Worm (Caenorhabditis elegans) whole organism, late embryonic: ENCODE data around the gene nex-1.
A peak's percentile ranks its signal among the peaks of the same experiment; 100 is the strongest.

Experiments used
- F13H6.1 ChIP-seq: sonication (generic microtip); optimal IDR thresholded peaks from 2 replicates; lab custom pipeline; 2016; ENCODE audit warnings: missing genetic modification characterization, missing compliant biosample characterization
- K02D7.2 ChIP-seq: sonication (generic microtip); optimal IDR thresholded peaks from 2 replicates; lab custom pipeline; 2017; ENCODE audit warnings: mild to moderate bottlenecking, missing genetic modification characterization, missing compliant biosample characterization
- K09A11.1 ChIP-seq: sonication (generic microtip); optimal IDR thresholded peaks from 2 replicates; lab custom pipeline; 2017; ENCODE audit warnings: antibody characterized with exemption, mild to moderate bottlenecking, missing genetic modification characterization, missing compliant biosample characterization; ENCODE audit not compliant: insufficient read depth
- T23F11.4 ChIP-seq: fragments of 200-800 bp; sonication (Bioruptor generic); optimal IDR thresholded peaks from 2 replicates; lab custom pipeline; 2018; ENCODE audit warnings: mild to moderate bottlenecking, missing genetic modification characterization, missing compliant biosample characterization
- Y22D7AL.16 ChIP-seq: sonication (generic microtip); optimal IDR thresholded peaks from 2 replicates; lab custom pipeline; 2016; ENCODE audit warnings: missing genetic modification characterization, missing compliant biosample characterization
- ahr-1 ChIP-seq: sonication (generic microtip); optimal IDR thresholded peaks from 2 replicates; lab custom pipeline; 2016; ENCODE audit warnings: missing genetic modification characterization, missing compliant biosample characterization
- ama-1 ChIP-seq: fragments of 150-350 bp; optimal IDR thresholded peaks from 2 replicates; lab custom pipeline; 2014
- ceh-14 ChIP-seq: sonication (generic microtip); optimal IDR thresholded peaks from 2 replicates; lab custom pipeline; 2016; ENCODE audit warnings: missing genotype, missing genetic modification characterization, missing compliant biosample characterization
- ceh-18 ChIP-seq: sonication (generic microtip); optimal IDR thresholded peaks from 2 replicates; lab custom pipeline; 2016; ENCODE audit warnings: missing genetic modification characterization, missing compliant biosample characterization
- ceh-19 ChIP-seq: fragments of 200-800 bp; sonication (Bioruptor generic); optimal IDR thresholded peaks from 2 replicates; lab custom pipeline; 2018; ENCODE audit warnings: mild to moderate bottlenecking, missing genetic modification characterization, missing compliant biosample characterization
- ceh-22 ChIP-seq: sonication (generic microtip); optimal IDR thresholded peaks from 2 replicates; lab custom pipeline; 2017; ENCODE audit warnings: missing biosample characterization, missing genetic modification characterization
- ceh-24 ChIP-seq: sonication (generic microtip); optimal IDR thresholded peaks from 2 replicates; lab custom pipeline; 2016; ENCODE audit warnings: mild to moderate bottlenecking, missing genetic modification characterization, missing compliant biosample characterization
- ceh-30 ChIP-seq: fragments of 150-350 bp; optimal IDR thresholded peaks from 2 replicates; lab custom pipeline; 2014; ENCODE audit warnings: missing biosample characterization, missing genetic modification characterization
- ceh-31 ChIP-seq: sonication (generic microtip); optimal IDR thresholded peaks from 2 replicates; lab custom pipeline; 2016; ENCODE audit warnings: missing genetic modification characterization, missing compliant biosample characterization
- ceh-34 ChIP-seq: sonication (generic microtip); optimal IDR thresholded peaks from 2 replicates; lab custom pipeline; 2016; ENCODE audit warnings: mild to moderate bottlenecking, missing genetic modification characterization, missing compliant biosample characterization
- ceh-45 ChIP-seq: fragments of 200-800 bp; sonication (Bioruptor generic); IDR thresholded peaks from 2 replicates; pipeline ENCODE4 v1.3.6; 2022; ENCODE audit warnings: missing genetic modification reagents, missing genetic modification characterization, missing compliant biosample characterization
- ceh-48 ChIP-seq: sonication (generic microtip); optimal IDR thresholded peaks from 2 replicates; lab custom pipeline; 2016; ENCODE audit warnings: missing genetic modification characterization, inconsistent platforms, missing compliant biosample characterization
- ceh-9 ChIP-seq: sonication (generic microtip); optimal IDR thresholded peaks from 2 replicates; lab custom pipeline; 2016; ENCODE audit warnings: mild to moderate bottlenecking, missing genetic modification characterization, inconsistent platforms, missing compliant biosample characterization
- che-1 ChIP-seq: sonication (generic microtip); optimal IDR thresholded peaks from 2 replicates; lab custom pipeline; 2016; ENCODE audit warnings: mild to moderate bottlenecking, missing genetic modification characterization, missing compliant biosample characterization
- dmd-4 ChIP-seq: sonication (generic microtip); optimal IDR thresholded peaks from 2 replicates; lab custom pipeline; 2016; ENCODE audit warnings: borderline replicate concordance, missing genetic modification characterization, missing compliant biosample characterization
- dve-1 ChIP-seq: sonication (generic microtip); optimal IDR thresholded peaks from 2 replicates; lab custom pipeline; 2017; ENCODE audit warnings: antibody characterized with exemption, mild to moderate bottlenecking, missing genetic modification characterization, missing compliant biosample characterization
- elt-2 ChIP-seq: sonication (generic microtip); optimal IDR thresholded peaks from 2 replicates; lab custom pipeline; 2016; ENCODE audit warnings: missing genetic modification reagents, missing genetic modification characterization, missing compliant biosample characterization
- elt-4 ChIP-seq: sonication (generic microtip); optimal IDR thresholded peaks from 2 replicates; lab custom pipeline; 2016; ENCODE audit warnings: missing genetic modification characterization, missing compliant biosample characterization
- ets-4 ChIP-seq: sonication (generic microtip); optimal IDR thresholded peaks from 2 replicates; lab custom pipeline; 2016; ENCODE audit warnings: missing genetic modification characterization, missing compliant biosample characterization
- eyg-1 ChIP-seq: sonication (generic microtip); optimal IDR thresholded peaks from 2 replicates; lab custom pipeline; 2016; ENCODE audit warnings: missing genotype, missing genetic modification characterization, missing compliant biosample characterization
- fkh-10 ChIP-seq: fragments of 150-350 bp; optimal IDR thresholded peaks from 2 replicates; lab custom pipeline; 2014; ENCODE audit warnings: missing biosample characterization, missing genetic modification reagents, missing genetic modification characterization
- fkh-6 ChIP-seq: sonication (generic microtip); optimal IDR thresholded peaks from 2 replicates; lab custom pipeline; 2016; ENCODE audit warnings: missing genetic modification characterization, missing compliant biosample characterization
- gmeb-2 ChIP-seq: sonication (generic microtip); optimal IDR thresholded peaks from 2 replicates; lab custom pipeline; 2016; ENCODE audit warnings: missing genetic modification characterization, inconsistent platforms, missing compliant biosample characterization
- hlh-15 ChIP-seq: sonication (generic microtip); optimal IDR thresholded peaks from 2 replicates; lab custom pipeline; 2016; ENCODE audit warnings: missing genetic modification characterization, missing compliant biosample characterization
- hlh-30 ChIP-seq: sonication (generic microtip); optimal IDR thresholded peaks from 2 replicates; lab custom pipeline; 2017; ENCODE audit warnings: antibody characterized with exemption, missing genetic modification characterization, missing compliant biosample characterization; ENCODE audit not compliant: insufficient read depth
- hlh-6 ChIP-seq: sonication (generic microtip); optimal IDR thresholded peaks from 2 replicates; lab custom pipeline; 2016; ENCODE audit warnings: missing genotype, missing genetic modification characterization, missing compliant biosample characterization
- hlh-8 ChIP-seq: sonication (generic microtip); optimal IDR thresholded peaks from 2 replicates; lab custom pipeline; 2016; ENCODE audit warnings: missing genotype, missing genetic modification characterization, missing compliant biosample characterization
- lim-6 ChIP-seq: sonication (generic microtip); optimal IDR thresholded peaks from 2 replicates; lab custom pipeline; 2016; ENCODE audit warnings: missing genetic modification characterization, missing compliant biosample characterization
- lin-11 ChIP-seq: fragments of 200-800 bp; sonication (Bioruptor generic); optimal IDR thresholded peaks from 2 replicates; lab custom pipeline; 2018; ENCODE audit warnings: mild to moderate bottlenecking, missing genetic modification characterization, missing compliant biosample characterization
- mec-3 ChIP-seq: sonication (generic microtip); optimal IDR thresholded peaks from 2 replicates; lab custom pipeline; 2016; ENCODE audit warnings: borderline replicate concordance, missing genetic modification characterization, missing compliant biosample characterization
- nhr-232 ChIP-seq: sonication (generic microtip); optimal IDR thresholded peaks from 2 replicates; lab custom pipeline; 2016; ENCODE audit warnings: missing genetic modification characterization, missing compliant biosample characterization
- pag-3 ChIP-seq: sonication (generic microtip); optimal IDR thresholded peaks from 2 replicates; lab custom pipeline; 2016; ENCODE audit warnings: missing compliant biosample characterization, missing genetic modification characterization, borderline replicate concordance
- pat-9 ChIP-seq: fragments of 200-800 bp; sonication (Bioruptor generic); optimal IDR thresholded peaks from 2 replicates; lab custom pipeline; 2018; ENCODE audit warnings: mild to moderate bottlenecking, missing genetic modification characterization, moderate library complexity, missing compliant biosample characterization
- pax-1 ChIP-seq: fragments of 150-350 bp; optimal IDR thresholded peaks from 2 replicates; lab custom pipeline; 2014; ENCODE audit warnings: missing biosample characterization, missing genetic modification characterization
- pha-4 ChIP-seq: fragments of 150-350 bp; optimal IDR thresholded peaks from 2 replicates; lab custom pipeline; 2018; ENCODE audit warnings: missing biosample characterization, missing genetic modification reagents, missing genetic modification characterization
- ref-2 ChIP-seq: sonication (generic microtip); optimal IDR thresholded peaks from 2 replicates; lab custom pipeline; 2016; ENCODE audit warnings: missing genetic modification characterization, missing compliant biosample characterization
- tbx-2 ChIP-seq: sonication (generic microtip); optimal IDR thresholded peaks from 2 replicates; lab custom pipeline; 2016; ENCODE audit warnings: missing genetic modification characterization, missing compliant biosample characterization
- ttx-3 ChIP-seq: sonication (generic microtip); optimal IDR thresholded peaks from 2 replicates; lab custom pipeline; 2016; ENCODE audit warnings: missing genetic modification reagents, missing genetic modification characterization, missing compliant biosample characterization
- unc-55 ChIP-seq: sonication (generic microtip); optimal IDR thresholded peaks from 2 replicates; lab custom pipeline; 2017; ENCODE audit warnings: missing biosample characterization, missing genetic modification reagents, missing genetic modification characterization
- unc-86 ChIP-seq: sonication (generic microtip); optimal IDR thresholded peaks from 2 replicates; lab custom pipeline; 2016; ENCODE audit warnings: missing genetic modification characterization, missing compliant biosample characterization
- zip-5 ChIP-seq: sonication (generic microtip); optimal IDR thresholded peaks from 2 replicates; lab custom pipeline; 2016; ENCODE audit warnings: missing genetic modification characterization, missing compliant biosample characterization
- ztf-16 ChIP-seq: sonication (generic microtip); optimal IDR thresholded peaks from 2 replicates; lab custom pipeline; 2017; ENCODE audit warnings: missing genetic modification characterization, missing compliant biosample characterization

Gene nex-1

DNA sequence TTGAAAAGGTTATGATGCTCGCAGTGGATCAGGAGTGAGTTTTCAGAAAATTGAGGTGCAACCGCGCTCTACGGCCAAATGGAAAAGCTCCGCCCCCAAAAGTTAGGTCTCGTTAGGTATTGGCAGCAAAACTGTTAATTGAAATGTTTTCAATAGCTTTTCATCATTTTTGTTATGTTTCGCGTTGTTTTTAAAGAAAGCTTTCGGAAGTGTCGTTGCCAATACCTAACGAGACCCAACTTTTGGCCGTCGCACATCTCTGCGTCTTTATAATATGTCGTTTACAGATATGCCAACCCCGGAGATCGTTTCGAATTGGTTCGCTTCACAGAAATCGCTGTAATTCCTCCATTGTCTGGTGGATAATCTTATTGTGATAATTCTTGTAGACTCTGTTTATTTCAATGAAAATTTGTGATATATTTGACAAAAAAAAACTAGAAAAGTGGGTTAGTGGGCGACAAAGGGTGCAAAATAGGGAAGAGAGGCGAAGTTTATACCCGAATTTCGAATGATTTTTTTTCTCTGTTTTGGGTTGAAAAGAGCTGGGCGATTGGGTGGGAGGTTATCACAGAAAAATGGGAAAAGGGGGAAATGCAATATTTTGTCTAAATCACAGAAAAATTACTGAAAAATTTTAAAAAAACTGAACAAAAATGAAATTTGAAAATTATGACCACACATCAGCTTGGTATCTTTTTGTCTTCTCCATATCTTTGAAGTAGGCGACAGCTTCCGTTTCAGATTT, 28.9 kb upstream of the nex-1 start:
- no peak for TF ChIP-seq F13H6.1 (tag; lab: Kevin White, UChicago)
- no peak for TF ChIP-seq ama-1
- TF ChIP-seq pag-3 (tag; lab: Kevin White, UChicago), result no peak
- no peak for TF ChIP-seq unc-55 (GFP tag; lab: Kevin White, UChicago)
- no peak for TF ChIP-seq hlh-30 (tag; lab: Kevin White, UChicago)
- no peak for TF ChIP-seq tbx-2 (tag; lab: Kevin White, UChicago)
- no peak for TF ChIP-seq T23F11.4
- no peak for TF ChIP-seq hlh-8 (tag; lab: Kevin White, UChicago)
- TF ChIP-seq Y22D7AL.16 (tag; lab: Kevin White, UChicago), result no peak
- no peak for TF ChIP-seq ceh-45 (GFP tag; lab: Robert Waterston, UW)
- TF ChIP-seq ceh-30 (tag; lab: Kevin White, UChicago), result no peak
- TF ChIP-seq lim-6 (tag; lab: Kevin White, UChicago), result no peak
- TF ChIP-seq ceh-14 (tag; lab: Kevin White, UChicago), result no peak
- no peak for TF ChIP-seq ceh-31 (tag; lab: Kevin White, UChicago)
- no peak for TF ChIP-seq K02D7.2
- TF ChIP-seq mec-3, result no peak
- no peak for TF ChIP-seq hlh-15 (tag; lab: Kevin White, UChicago)

DNA sequence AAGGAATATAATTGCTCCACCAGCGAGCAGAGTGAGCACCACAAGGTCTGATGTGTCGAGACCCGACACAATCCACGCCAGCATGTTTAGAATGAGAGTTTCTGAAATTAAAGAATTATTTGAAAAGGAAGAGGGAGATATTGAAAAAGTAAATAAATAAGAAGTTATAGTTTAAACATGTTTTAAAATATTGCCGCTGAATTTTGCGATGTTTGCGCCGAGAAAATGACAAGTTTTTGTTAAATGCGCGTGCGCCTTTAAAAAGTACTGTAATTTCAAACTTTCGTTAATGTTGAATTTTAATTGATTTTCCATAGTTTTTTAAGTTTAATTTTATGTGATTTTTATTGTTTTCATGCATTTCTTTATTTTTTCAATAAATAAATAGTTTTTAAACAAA, 25.8 kb upstream of the nex-1 start, which contains the start of gene emb-8:
TSS of gene emb-8 (minus strand) at position 101 of the 400 bp plus-strand sequence.
- no peak for TF ChIP-seq ets-4
- TF ChIP-seq dmd-4, result no peak
- no peak for TF ChIP-seq T23F11.4
- no peak for TF ChIP-seq ceh-18 (tag; lab: Kevin White, UChicago)
- no peak for TF ChIP-seq pat-9 (tag; lab: Kevin White, UChicago)
- no peak for TF ChIP-seq hlh-6
- no peak for TF ChIP-seq ref-2 (tag; lab: Kevin White, UChicago)
- TF ChIP-seq fkh-10, result no peak
- TF ChIP-seq unc-86 (tag; lab: Kevin White, UChicago), result no peak
- TF ChIP-seq ceh-45 (GFP tag; lab: Robert Waterston, UW), result no peak

DNA sequence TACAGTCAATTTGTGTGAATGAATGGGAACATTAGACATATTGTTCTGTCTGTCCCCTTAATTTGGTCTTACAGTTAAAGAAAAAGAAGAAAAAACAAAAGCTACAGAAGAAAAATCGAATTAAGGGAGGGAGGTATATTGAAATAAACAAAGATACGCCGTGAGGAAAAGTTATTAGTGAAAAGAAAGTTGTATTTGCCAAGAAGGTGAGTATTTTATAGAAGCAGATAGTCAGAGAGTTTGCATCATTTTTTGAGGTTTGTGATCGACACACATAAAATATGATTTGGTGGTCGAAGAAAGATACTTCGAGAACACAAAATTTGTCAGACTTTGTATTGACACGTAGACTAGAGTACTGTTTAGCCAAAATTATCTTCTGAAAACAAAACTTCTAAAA, 25.1 kb upstream of the nex-1 start:
- TF ChIP-seq ceh-19 (GFP tag; lab: Kevin White, UChicago), result no peak
- TF ChIP-seq fkh-6 (tag; lab: Kevin White, UChicago), result no peak
- no peak for TF ChIP-seq zip-5
- TF ChIP-seq ahr-1, result no peak
- TF ChIP-seq K09A11.1 (tag; lab: Kevin White, UChicago), result no peak
- no peak for TF ChIP-seq ceh-24 (tag; lab: Kevin White, UChicago)

DNA sequence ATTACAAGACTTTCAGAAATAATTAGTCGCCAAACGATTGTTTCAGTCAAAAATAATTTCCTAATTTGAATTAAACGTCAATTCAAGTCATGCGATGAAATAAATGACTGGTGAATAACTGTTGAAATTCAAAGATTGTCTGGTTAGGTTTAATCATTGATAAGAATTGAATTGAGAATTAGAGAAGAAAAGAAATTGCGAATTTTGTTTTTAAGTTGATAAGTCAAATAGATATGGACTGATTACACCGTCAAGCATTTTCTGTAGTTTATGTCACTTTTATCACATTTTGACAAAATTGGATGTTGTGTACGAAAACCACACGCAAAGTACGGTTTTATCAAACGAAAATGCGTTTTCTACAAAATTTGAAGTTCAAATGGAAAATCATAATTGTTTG, 24.2 kb upstream of the nex-1 start:
- no peak for TF ChIP-seq fkh-6 (tag; lab: Kevin White, UChicago)
- TF ChIP-seq ceh-22 (tag; lab: Kevin White, UChicago), result no peak
- TF ChIP-seq ahr-1, result no peak
- peak; percentile 47 for TF ChIP-seq elt-2 (tag; lab: Kevin White, UChicago)
- no peak for TF ChIP-seq nhr-232 (tag; lab: Kevin White, UChicago)
- TF ChIP-seq unc-86 (tag; lab: Kevin White, UChicago), result no peak
- no peak for TF ChIP-seq pha-4 (tag; lab: Kevin White, UChicago)

DNA sequence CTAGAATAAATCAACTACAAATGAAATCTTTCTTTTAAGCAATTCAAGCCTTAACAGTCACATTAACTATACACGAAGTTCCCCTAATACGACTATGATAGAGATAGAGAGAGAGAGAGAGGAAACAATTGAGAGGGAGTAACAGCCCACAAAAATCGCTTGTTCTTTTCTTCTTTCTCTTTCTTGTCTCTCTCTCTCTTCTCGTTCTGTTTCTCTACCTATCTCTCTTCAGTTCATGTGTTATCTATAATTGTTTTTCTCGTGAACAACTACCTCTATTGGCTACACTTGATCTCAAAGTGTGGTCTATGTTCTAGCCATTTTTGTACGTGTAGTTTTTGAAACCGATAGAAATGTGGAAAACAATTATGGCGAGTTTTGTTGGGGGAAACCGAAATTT, 22.8 kb upstream of the nex-1 start:
- TF ChIP-seq gmeb-2 (tag; lab: Kevin White, UChicago) (no peak), elt-4 (tag; lab: Kevin White, UChicago) (no peak), elt-2 (tag; lab: Kevin White, UChicago) (peak; percentile 5), T23F11.4 (no peak), hlh-15 (tag; lab: Kevin White, UChicago) (no peak), lin-11 (tag; lab: Kevin White, UChicago) (no peak), ceh-48 (tag; lab: Kevin White, UChicago) (no peak), ceh-9 (tag; lab: Kevin White, UChicago) (no peak), ztf-16 (tag; lab: Kevin White, UChicago) (no peak), ceh-34 (no peak), pax-1 (tag; lab: Kevin White, UChicago) (no peak), che-1 (no peak), dve-1 (tag; lab: Kevin White, UChicago) (no peak), fkh-6 (tag; lab: Kevin White, UChicago) (no peak), ttx-3 (no peak), eyg-1 (tag; lab: Kevin White, UChicago) (no peak), ref-2 (tag; lab: Kevin White, UChicago) (no peak)
